Worm (Caenorhabditis elegans): ENCODE results near the gene lbp-2.

Gene lbp-2

ce11 chrX:3223135-3223534 is 37.3 kb upstream of the lbp-2 start:
- TF ChIP-seq F37B4.10 (GFP tag; IDR thresholded peaks at IDR 0.05) = 0 out of 2 replicates have a peak, but pooled peaks have one; percentile 40
- TF ChIP-seq efl-1 (GFP tag; optimal IDR thresholded peaks at IDR 0.05) = no peak
- no peak for TF ChIP-seq mes-4 (tag; optimal IDR thresholded peaks at IDR 0.05)
- no peak for TF ChIP-seq nfya-2 (GFP tag; IDR thresholded peaks at IDR 0.05)
- TF ChIP-seq ets-4 (GFP tag; optimal IDR thresholded peaks at IDR 0.05) = no peak

ce11 chrX:3226348-3227229 is 33.8 kb upstream of the lbp-2 start:
- TF ChIP-seq ceh-27 (GFP tag; optimal IDR thresholded peaks at IDR 0.05) (peak; percentile 17), lag-1 (GFP tag; IDR thresholded peaks at IDR 0.05) (no peak), zfh-2 (GFP tag; conservative IDR thresholded peaks at IDR 0.05) (peak; percentile 77)

- TF ChIP-seq ZK185.1 (tag; optimal IDR thresholded peaks at IDR 0.05; ENCODE audit: poor library complexity, severe bottlenecking) (no peak), bed-2 (GFP tag; IDR thresholded peaks at IDR 0.05) (no peak), F52B5.7 (tag; optimal IDR thresholded peaks at IDR 0.05) (no peak), lin-35 (GFP tag; optimal IDR thresholded peaks at IDR 0.05) (no peak), mxl-1 (tag; optimal IDR thresholded peaks at IDR 0.05) (no peak), ceh-100 (GFP tag; IDR thresholded peaks at IDR 0.05) (no peak), dox-1 (GFP tag; IDR thresholded peaks at IDR 0.05) (no peak), Y67H2A.10 (GFP tag; conservative IDR thresholded peaks at IDR 0.05) (no peak), ztf-6 (GFP tag; IDR thresholded peaks at IDR 0.05) (no peak), hlh-26 (GFP tag; conservative IDR thresholded peaks at IDR 0.05) (no peak)
Measured at ce11 chrX:3228701-3229100, 31.7 kb upstream of the lbp-2 start.

- TF ChIP-seq F33H1.4 (GFP tag; IDR thresholded peaks at IDR 0.05) = no peak
- TF ChIP-seq aptf-3 (GFP tag; IDR thresholded peaks at IDR 0.05) = no peak
- TF ChIP-seq hlh-26 (GFP tag; conservative IDR thresholded peaks at IDR 0.05) = no peak
- TF ChIP-seq ztf-25 (GFP tag; IDR thresholded peaks at IDR 0.05) = no peak
- TF ChIP-seq C06A6.2 (GFP tag; conservative IDR thresholded peaks at IDR 0.05) = no peak
- no peak for TF ChIP-seq bed-1 (GFP tag; IDR thresholded peaks at IDR 0.05)
- no peak for TF ChIP-seq dpff-1 (tag; optimal IDR thresholded peaks at IDR 0.05)
- no peak for TF ChIP-seq zim-3 (tag; optimal IDR thresholded peaks at IDR 0.05)
- no peak for TF ChIP-seq attf-3 (GFP tag; conservative IDR thresholded peaks at IDR 0.05)
- no peak for TF ChIP-seq let-607 (tag; optimal IDR thresholded peaks at IDR 0.05)
- TF ChIP-seq D2030.7 (GFP tag; IDR thresholded peaks at IDR 0.05) = no peak
- TF ChIP-seq lin-40 (tag; optimal IDR thresholded peaks at IDR 0.05) = no peak
- TF ChIP-seq unc-130 (GFP tag; optimal IDR thresholded peaks at IDR 0.05) = no peak
- TF ChIP-seq cebp-1 (GFP tag; IDR thresholded peaks at IDR 0.05) = no peak
- TF ChIP-seq cebp-1 (tag; optimal IDR thresholded peaks at IDR 0.05) = no peak
- TF ChIP-seq nfya-2 (GFP tag; IDR thresholded peaks at IDR 0.05) = no peak
- no peak for TF ChIP-seq attf-5 (GFP tag; optimal IDR thresholded peaks at IDR 0.05)
- no peak for TF ChIP-seq dox-1 (GFP tag; IDR thresholded peaks at IDR 0.05)
- no peak for TF ChIP-seq ztf-3 (GFP tag; optimal IDR thresholded peaks at IDR 0.05)
- TF ChIP-seq atf-7 (tag; optimal IDR thresholded peaks at IDR 0.05) = no peak
Measured at ce11 chrX:3230575-3230974, 29.8 kb upstream of the lbp-2 start.
